Fruit fly (Drosophila melanogaster) whole organism, embryonic: ENCODE data around the gene sing.

Source experiments
- Ada2b ChIP-seq: fragments of 200-800 bp; sonication (Bioruptor generic); IDR thresholded peaks from 2 replicates; pipeline ENCODE4 v1.3.6; 2022; ENCODE audit warnings: missing biosample characterization, missing genetic modification characterization
- Adf1 ChIP-seq: fragments of 200-800 bp; sonication (Bioruptor generic); IDR thresholded peaks from 2 replicates; pipeline ENCODE4 v1.3.6; 2022; ENCODE audit warnings: missing biosample characterization, missing genetic modification characterization
- CG10979 ChIP-seq: fragments of 200-800 bp; sonication (Bioruptor generic); optimal IDR thresholded peaks from 2 replicates; lab custom pipeline; 2018; ENCODE audit warnings: missing biosample characterization, mild to moderate bottlenecking, missing genetic modification characterization, moderate library complexity
- CG11504 ChIP-seq: fragments of 200-800 bp; sonication (Bioruptor generic); optimal IDR thresholded peaks from 3 replicates; lab custom pipeline; 2019; ENCODE audit warnings: missing biosample characterization, mild to moderate bottlenecking, missing genetic modification characterization, moderate library complexity
- CG12391 ChIP-seq: fragments of 200-800 bp; sonication (Bioruptor generic); optimal IDR thresholded peaks from 3 replicates; lab custom pipeline; 2018; ENCODE audit warnings: missing biosample characterization, mild to moderate bottlenecking, missing genetic modification characterization, moderate library complexity
- CG12769 ChIP-seq: fragments of 200-800 bp; sonication (Bioruptor generic); optimal IDR thresholded peaks from 2 replicates; lab custom pipeline; 2019; ENCODE audit warnings: missing biosample characterization, mild to moderate bottlenecking, missing genetic modification characterization, moderate library complexity
- CG13296 ChIP-seq: fragments of 200-800 bp; sonication (Bioruptor generic); optimal IDR thresholded peaks from 3 replicates; lab custom pipeline; 2018; ENCODE audit warnings: missing biosample characterization, mild to moderate bottlenecking, missing genetic modification characterization
- CG17361 ChIP-seq: fragments of 200-800 bp; sonication (Bioruptor generic); IDR thresholded peaks from 3 replicates; pipeline ENCODE4 v1.3.6; 2022; ENCODE audit warnings: missing biosample characterization, missing genetic modification characterization
- CG18262 ChIP-seq: fragments of 200-800 bp; optimal IDR thresholded peaks from 3 replicates; lab custom pipeline; 2019; ENCODE audit warnings: missing biosample characterization, mild to moderate bottlenecking, missing genetic modification characterization, moderate library complexity
- CG1832 ChIP-seq: fragments of 200-800 bp; sonication (Bioruptor generic); optimal IDR thresholded peaks from 2 replicates; lab custom pipeline; 2017; ENCODE audit warnings: missing biosample characterization, mild to moderate bottlenecking, missing genetic modification characterization, inconsistent platforms
- CG31441 ChIP-seq: fragments of 200-800 bp; sonication (Bioruptor generic); IDR thresholded peaks from 2 replicates; pipeline ENCODE4 v1.3.6; 2022; ENCODE audit warnings: missing biosample characterization, missing genetic modification characterization
- CG32532 ChIP-seq: fragments of 200-800 bp; sonication (Bioruptor generic); IDR thresholded peaks from 2 replicates; pipeline ENCODE4 v1.3.6; 2022; ENCODE audit warnings: missing biosample characterization, missing genetic modification characterization
- CG4404 ChIP-seq: fragments of 200-800 bp; sonication (Bioruptor generic); IDR thresholded peaks from 2 replicates; pipeline ENCODE4 v1.3.6; 2022; ENCODE audit warnings: missing biosample characterization, missing genetic modification characterization
- CG6689 ChIP-seq: fragments of 200-800 bp; sonication (Bioruptor generic); IDR thresholded peaks from 2 replicates; pipeline ENCODE4 v1.3.6; 2022; ENCODE audit warnings: missing biosample characterization, missing genetic modification characterization
- CG7271 ChIP-seq: fragments of 200-800 bp; sonication (Bioruptor generic); optimal IDR thresholded peaks from 2 replicates; lab custom pipeline; 2018; ENCODE audit warnings: missing biosample characterization, mild to moderate bottlenecking, missing genetic modification characterization, moderate library complexity
- CG7556 ChIP-seq: fragments of 200-800 bp; sonication (Bioruptor generic); optimal IDR thresholded peaks from 2 replicates; lab custom pipeline; 2017; ENCODE audit warnings: missing biosample characterization, mild to moderate bottlenecking, missing genetic modification characterization
- CG8281 ChIP-seq: fragments of 200-800 bp; sonication (Bioruptor generic); optimal IDR thresholded peaks from 2 replicates; lab custom pipeline; 2018; ENCODE audit warnings: missing biosample characterization, mild to moderate bottlenecking, missing genetic modification characterization, moderate library complexity
- CG8944 ChIP-seq: fragments of 200-800 bp; sonication (Bioruptor generic); optimal IDR thresholded peaks from 3 replicates; lab custom pipeline; 2016; ENCODE audit warnings: missing biosample characterization, missing genetic modification characterization
- CG9437 ChIP-seq: fragments of 200-800 bp; sonication (Bioruptor generic); optimal IDR thresholded peaks from 2 replicates; lab custom pipeline; 2018; ENCODE audit warnings: missing biosample characterization, mild to moderate bottlenecking, missing genetic modification characterization
- D19A ChIP-seq: fragments of 200-800 bp; optimal IDR thresholded peaks from 3 replicates; lab custom pipeline; 2019; ENCODE audit warnings: missing biosample characterization, mild to moderate bottlenecking, missing genetic modification characterization, moderate library complexity
- Dll ChIP-seq: fragments of 200-800 bp; sonication (Bioruptor generic); IDR thresholded peaks from 4 replicates; pipeline ENCODE4 v1.3.6; 2022; ENCODE audit warnings: missing biosample characterization, missing genetic modification characterization; ENCODE audit not compliant: partially characterized antibody
- Hr51 ChIP-seq, 2 experiments: fragments of 200-800 bp; sonication (Bioruptor generic); optimal IDR thresholded peaks; 2 replicates in 1 of 2; 3 replicates in 1 of 2; lab custom pipeline; 2016 to 2018; ENCODE audit warnings: missing biosample characterization in 2 of 2, missing genetic modification characterization in 2 of 2, mild to moderate bottlenecking in 1 of 2, moderate library complexity in 1 of 2
- NC2β ChIP-seq: fragments of 200-800 bp; sonication (Bioruptor generic); optimal IDR thresholded peaks from 2 replicates; lab custom pipeline; 2016; ENCODE audit warnings: missing biosample characterization, missing genetic modification characterization
- PHDP ChIP-seq: fragments of 200-800 bp; sonication (Bioruptor generic); optimal IDR thresholded peaks from 3 replicates; lab custom pipeline; 2018; ENCODE audit warnings: missing biosample characterization, mild to moderate bottlenecking, missing genetic modification characterization, moderate library complexity
- Six4 ChIP-seq: fragments of 200-800 bp; sonication (Bioruptor generic); optimal IDR thresholded peaks from 2 replicates; lab custom pipeline; 2016; ENCODE audit warnings: missing biosample characterization, missing genetic modification characterization
- Sox102F ChIP-seq: fragments of 200-800 bp; sonication (Bioruptor generic); optimal IDR thresholded peaks from 2 replicates; lab custom pipeline; 2018; ENCODE audit warnings: missing biosample characterization, mild to moderate bottlenecking, missing genetic modification characterization, moderate library complexity
- ab ChIP-seq: fragments of 200-800 bp; sonication (Bioruptor generic); optimal IDR thresholded peaks from 2 replicates; lab custom pipeline; 2016; ENCODE audit warnings: missing biosample characterization, missing genetic modification characterization
- chif ChIP-seq, 2 experiments: fragments of 200-800 bp; sonication (Bioruptor generic); optimal IDR thresholded peaks; 3 replicates each; lab custom pipeline; 2016; ENCODE audit warnings: missing biosample characterization in 2 of 2, missing genetic modification characterization in 2 of 2
- ci ChIP-seq: fragments of 200-800 bp; sonication (Bioruptor generic); IDR thresholded peaks from 3 replicates; pipeline ENCODE4 v1.3.6; 2022; ENCODE audit warnings: missing biosample characterization, missing genetic modification characterization
- dmrt11E ChIP-seq: fragments of 200-800 bp; sonication (Bioruptor generic); optimal IDR thresholded peaks from 3 replicates; lab custom pipeline; 2018; ENCODE audit warnings: missing biosample characterization, mild to moderate bottlenecking, missing genetic modification characterization, moderate library complexity
- exex ChIP-seq: fragments of 200-800 bp; sonication (Bioruptor generic); optimal IDR thresholded peaks from 4 replicates; lab custom pipeline; 2018; ENCODE audit warnings: missing biosample characterization, mild to moderate bottlenecking, missing genetic modification characterization, moderate library complexity
- gem ChIP-seq: fragments of 200-800 bp; sonication (Bioruptor generic); optimal IDR thresholded peaks from 2 replicates; lab custom pipeline; 2019; ENCODE audit warnings: missing biosample characterization, mild to moderate bottlenecking, missing genetic modification characterization, moderate library complexity
- grau ChIP-seq: fragments of 200-800 bp; optimal IDR thresholded peaks from 3 replicates; lab custom pipeline; 2019; ENCODE audit warnings: missing biosample characterization, mild to moderate bottlenecking, missing genetic modification characterization, moderate library complexity
- ken ChIP-seq: fragments of 200-800 bp; sonication (Bioruptor generic); IDR thresholded peaks from 3 replicates; pipeline ENCODE4 v1.3.6; 2022; ENCODE audit warnings: missing biosample characterization, missing genetic modification characterization
- maf-S ChIP-seq: fragments of 200-800 bp; sonication (Bioruptor generic); optimal IDR thresholded peaks from 2 replicates; lab custom pipeline; 2016; ENCODE audit warnings: missing biosample characterization, missing genetic modification characterization
- nom ChIP-seq: fragments of 200-800 bp; sonication (Bioruptor generic); optimal IDR thresholded peaks from 2 replicates; lab custom pipeline; 2017; ENCODE audit warnings: missing biosample characterization, missing genetic modification characterization, mild to moderate bottlenecking, moderate library complexity, missing genetic modification reagents
- odd ChIP-seq: fragments of 200-800 bp; sonication (Bioruptor generic); optimal IDR thresholded peaks from 2 replicates; lab custom pipeline; 2017; ENCODE audit warnings: missing biosample characterization, mild to moderate bottlenecking, missing genetic modification characterization
- pb ChIP-seq: fragments of 200-800 bp; sonication (Bioruptor generic); optimal IDR thresholded peaks from 3 replicates; lab custom pipeline; 2016; ENCODE audit warnings: missing biosample characterization, missing genetic modification characterization
- pho ChIP-seq: fragments of 200-800 bp; sonication (Bioruptor generic); optimal IDR thresholded peaks from 2 replicates; lab custom pipeline; 2016; ENCODE audit warnings: missing biosample characterization, missing genetic modification characterization
- schlank ChIP-seq: fragments of 200-800 bp; sonication (Bioruptor generic); optimal IDR thresholded peaks from 2 replicates; lab custom pipeline; 2018; ENCODE audit warnings: missing biosample characterization, mild to moderate bottlenecking, missing genetic modification characterization
- slbo ChIP-seq: fragments of 200-800 bp; sonication (Bioruptor generic); IDR thresholded peaks from 2 replicates; pipeline ENCODE4 v1.3.6; 2022; ENCODE audit warnings: missing biosample characterization, missing genetic modification characterization
- sr ChIP-seq: fragments of 200-800 bp; sonication (Bioruptor generic); IDR thresholded peaks from 3 replicates; pipeline ENCODE4 v1.3.6; 2022; ENCODE audit warnings: missing biosample characterization, missing genetic modification characterization

The sing gene

DNA sequence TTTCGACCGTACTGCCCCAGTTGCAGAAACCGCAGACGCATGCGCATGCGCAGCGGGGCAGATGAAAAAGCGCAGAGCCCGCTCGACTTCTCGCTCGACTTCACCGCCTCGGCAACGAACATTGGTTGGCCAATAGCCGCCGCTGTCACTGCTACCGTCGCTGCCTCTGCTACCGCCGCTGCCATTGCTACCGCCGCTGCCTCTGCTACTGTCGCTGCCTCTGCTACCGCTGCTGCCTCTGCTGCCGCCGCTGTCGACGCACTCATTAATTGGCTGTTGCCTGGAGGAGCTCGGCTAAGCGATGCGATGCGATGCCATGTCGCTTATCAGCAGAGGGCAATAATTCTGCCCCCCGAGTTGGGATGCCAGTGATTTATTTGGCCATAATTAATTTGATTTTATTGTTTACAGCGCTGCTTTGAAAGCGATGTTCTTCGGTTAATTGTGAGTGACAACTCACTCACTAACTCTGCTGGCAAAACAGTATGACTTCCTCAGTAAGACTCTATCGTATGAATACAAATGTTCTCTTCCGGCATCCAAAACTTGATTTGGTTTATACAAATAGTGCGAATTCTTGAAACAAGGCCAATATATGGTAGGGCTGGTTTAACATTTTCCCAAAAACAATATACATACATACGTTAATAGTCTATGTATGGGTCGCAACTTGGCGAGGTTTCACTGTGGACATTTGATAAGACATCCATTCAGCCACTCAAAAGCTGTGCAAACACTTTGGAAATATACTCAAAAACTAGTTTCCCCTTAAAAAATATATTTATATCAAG, 8.2 kb upstream of the sing start (continued):
- 0 out of 2 replicates have a peak, but pooled peaks have one; percentile 25 for TF ChIP-seq Ada2b (GFP tag; lab: Robert Waterston, UW)
- TF ChIP-seq ci (GFP tag; lab: Robert Waterston, UW) = no peak
- no peak for TF ChIP-seq schlank

DNA sequence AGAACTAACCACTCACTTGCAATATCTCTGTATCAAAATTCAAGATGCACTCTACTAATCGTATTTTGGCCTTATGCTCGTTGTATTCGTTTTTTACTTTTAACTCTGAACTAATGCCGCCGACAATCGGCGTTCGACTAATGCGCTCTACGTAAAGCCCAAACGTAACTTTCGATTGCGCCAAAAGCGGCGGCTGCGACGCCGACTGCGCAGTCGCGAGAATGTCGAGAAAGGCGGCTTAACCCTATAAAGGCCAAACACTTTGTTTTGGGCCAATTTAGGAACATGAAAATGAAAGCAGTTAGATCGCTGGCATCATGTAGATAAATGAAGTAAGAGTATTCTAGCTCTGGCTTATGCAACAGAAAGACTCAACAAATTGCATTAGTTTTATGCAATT, 6.2 kb upstream of the sing start:
- peak; percentile 58; the same call in 1 of the 2 replicates for TF ChIP-seq Adf1 (GFP tag; lab: Robert Waterston, UW)
- TF ChIP-seq CG9437 (GFP tag; lab: Kevin White, UChicago) = peak; percentile 62
- TF ChIP-seq pb (GFP tag; lab: Kevin White, UChicago) = no peak

DNA sequence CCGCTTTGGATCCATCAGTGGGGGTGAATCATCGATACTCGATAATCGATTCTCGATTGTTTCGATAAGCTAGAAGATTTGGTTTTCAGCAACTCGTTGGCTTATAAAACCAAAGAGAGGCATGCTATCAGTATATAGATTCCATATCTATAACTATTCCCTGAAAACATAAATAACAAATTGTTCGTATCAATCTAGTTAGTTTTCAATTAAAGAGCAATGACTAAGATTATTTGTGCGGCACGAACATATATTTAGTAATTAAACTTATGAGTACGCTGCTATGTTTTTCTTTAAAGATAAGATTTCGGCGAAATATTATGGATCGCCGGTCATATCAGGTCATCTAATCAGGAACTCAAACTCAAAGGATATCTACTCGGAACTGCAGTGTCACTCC, 4.6 kb upstream of the sing start:
- no peak for TF ChIP-seq pho (GFP tag; lab: Kevin White, UChicago)
- peak; percentile 98 for TF ChIP-seq exex (tag; lab: Kevin White, UChicago)

DNA sequence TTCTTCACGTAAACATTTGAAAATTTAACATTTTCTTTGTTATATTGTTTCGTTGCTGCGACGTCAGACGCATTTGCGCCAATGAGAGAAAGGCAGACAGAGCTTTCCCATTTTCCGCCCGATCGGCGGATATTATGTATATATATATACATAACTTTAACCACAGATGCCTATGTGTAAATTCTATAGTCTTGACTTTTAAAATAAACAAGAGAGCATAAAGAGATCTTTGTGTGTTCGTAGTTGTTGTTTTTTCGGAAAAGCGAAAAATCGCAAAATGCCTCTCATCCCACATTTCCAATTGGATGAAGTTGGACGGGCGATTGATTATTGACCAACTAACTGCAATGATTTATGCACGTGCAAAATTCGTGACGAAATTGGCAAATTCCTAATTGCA, 2.4 kb upstream of the sing start, which contains the start of gene CG13012:
Gene CG13012, minus strand, starts transcription at position 101 of the 400 bp plus-strand sequence.
- TF ChIP-seq nom (GFP tag; lab: Kevin White, UChicago) (no peak), CG13296 (GFP tag; lab: Kevin White, UChicago) (no peak), maf-S (no peak), ken (GFP tag; lab: Robert Waterston, UW) (no peak), CG12769 (tag; lab: Kevin White, UChicago) (no peak), CG7271 (no peak), odd (GFP tag; lab: Kevin White, UChicago) (no peak), sr (GFP tag; lab: Robert Waterston, UW) (no peak), CG1832 (GFP tag; lab: Kevin White, UChicago) (no peak), grau (no peak), CG4404 (GFP tag; lab: Robert Waterston, UW) (no peak), D19A (tag; lab: Kevin White, UChicago) (no peak), Dll (GFP tag; lab: Robert Waterston, UW) (no peak), Sox102F (GFP tag; lab: Kevin White, UChicago) (no peak), CG8281 (tag; lab: Kevin White, UChicago) (no peak), CG8944 (GFP tag; lab: Kevin White, UChicago) (no peak), chif (GFP tag; optimal IDR thresholded peaks at IDR 0.05; lab: Kevin White, UChicago) (no peak), ab (GFP tag; lab: Kevin White, UChicago) (no peak)
- TF ChIP-seq, all 482 proteins: peak for 0

DNA sequence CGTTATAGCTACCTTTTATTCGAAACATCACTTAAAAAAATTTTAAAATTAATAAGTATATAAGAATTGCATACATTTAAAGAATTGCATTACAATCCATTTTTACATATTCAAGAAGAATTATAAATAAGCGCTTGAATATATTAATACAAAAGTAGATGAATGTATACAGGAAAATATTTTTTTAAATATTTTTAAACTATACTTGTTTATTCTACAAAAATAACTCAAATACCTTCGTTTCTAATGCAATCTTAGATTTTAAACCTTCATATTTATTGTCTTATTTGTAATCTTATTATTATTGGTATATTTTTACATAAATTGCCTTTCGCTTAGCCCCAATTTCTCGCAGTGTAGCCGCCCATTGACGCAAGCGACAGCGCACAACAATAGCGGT, 1.9 kb upstream of the sing start:
- peak; percentile 11 for TF ChIP-seq CG12391 (tag; lab: Kevin White, UChicago)
- TF ChIP-seq PHDP = peak; percentile 20
- peak; percentile 7 for TF ChIP-seq CG10979
- TF ChIP-seq gem (tag; lab: Kevin White, UChicago) = peak; percentile 43
- peak; percentile 20 for TF ChIP-seq grau
- 0 out of 2 replicates have a peak, but pooled peaks have one; percentile 13 for TF ChIP-seq CG32532 (GFP tag; lab: Robert Waterston, UW)
- TF ChIP-seq Hr51 (GFP tag; optimal IDR thresholded peaks at IDR 0.05; lab: Kevin White, UChicago) = peak in 1 of 2 experiments; percentile 29
- peak; percentile 32 for TF ChIP-seq CG11504 (tag; lab: Kevin White, UChicago)
- TF ChIP-seq Sox102F (GFP tag; lab: Kevin White, UChicago) = peak; percentile 17
- no peak for TF ChIP-seq Six4 (GFP tag; lab: Kevin White, UChicago)
- TF ChIP-seq CG17361 (GFP tag; lab: Robert Waterston, UW) = 0 out of 3 replicates have a peak, but pooled peaks have one; percentile 30
- peak; percentile 16 for TF ChIP-seq CG18262
- TF ChIP-seq slbo = peak; percentile 30; the same call in 1 of the 2 replicates
- TF ChIP-seq CG7556 (GFP tag; lab: Kevin White, UChicago) = peak; percentile 22
- TF ChIP-seq dmrt11E (tag; lab: Kevin White, UChicago) = peak; percentile 22
- 0 out of 2 replicates have a peak, but pooled peaks have one; percentile 22 for TF ChIP-seq CG31441 (GFP tag; lab: Robert Waterston, UW)
- TF ChIP-seq CG6689 (GFP tag; lab: Robert Waterston, UW) = 0 out of 2 replicates have a peak, but pooled peaks have one; percentile 22
- no peak for TF ChIP-seq NC2β
